Fruit fly (Drosophila melanogaster): ENCODE measurements around the gene CG45263.

CG45263 gene

dm6 chr3R:8517752-8518185 is 40.4 kb upstream of the CG45263 start, which contains the start of gene CG11737 (continued):
- TF ChIP-seq tna (GFP tag; IDR thresholded peaks at IDR 0.05; ENCODE audit: partially characterized antibody) (peak; percentile 62), HLH3B (GFP tag; IDR thresholded peaks at IDR 0.05) (no peak), Sox102F (GFP tag; optimal IDR thresholded peaks at IDR 0.05) (no peak), scrt (GFP tag; optimal IDR thresholded peaks at IDR 0.05) (peak; percentile 69), CG6654 (GFP tag; optimal IDR thresholded peaks at IDR 0.05) (no peak), kah (GFP tag; optimal IDR thresholded peaks at IDR 0.05) (peak; percentile 94), ato (GFP tag; IDR thresholded peaks at IDR 0.05; ENCODE audit: partially characterized antibody) (peak; percentile 68), so (GFP tag; IDR thresholded peaks at IDR 0.05) (0 out of 3 replicates have a peak, but pooled peaks have one; percentile 26), CG9437 (GFP tag; optimal IDR thresholded peaks at IDR 0.05) (no peak), prd (optimal IDR thresholded peaks at IDR 0.05) (no peak), prd (GFP tag; IDR thresholded peaks at IDR 0.05) (no peak), CG17912 (GFP tag; optimal IDR thresholded peaks at IDR 0.05) (no peak), CG17186 (GFP tag; optimal IDR thresholded peaks at IDR 0.05) (peak; percentile 81), ssp (GFP tag; IDR thresholded peaks at IDR 0.05) (no peak), knrl (GFP tag; IDR thresholded peaks at IDR 0.05; ENCODE audit: partially characterized antibody) (peak; percentile 46)

dm6 chr3R:8512922-8513321 is 35.5 kb upstream of the CG45263 start, which contains the start of gene Or85c:
Or85c (minus strand) TSS chr3R:8513022.
- TF ChIP-seq Ets65A (GFP tag) (peak; percentile 10), Ada2b (GFP tag; IDR thresholded peaks at IDR 0.05) (no peak)

dm6 chr3R:8511258-8511657 is 33.8 kb upstream of the CG45263 start, which contains the start of gene Or85b:
Or85b (minus strand) TSS chr3R:8511358.
- TF ChIP-seq odd (GFP tag; optimal IDR thresholded peaks at IDR 0.05) (no peak), CG13123 (GFP tag; optimal IDR thresholded peaks at IDR 0.05) (no peak), jigr1 (GFP tag; IDR thresholded peaks at IDR 0.05) (no peak), CG7786 (GFP tag; optimal IDR thresholded peaks at IDR 0.05) (no peak)

- TF ChIP-seq CTCF (GFP tag; optimal IDR thresholded peaks at IDR 0.05) (peak; percentile 74), pita (GFP tag; optimal IDR thresholded peaks at IDR 0.05) (no peak), CG5180 (GFP tag; optimal IDR thresholded peaks at IDR 0.05) (no peak)
Measured at dm6 chr3R:8484573-8484972, 7.2 kb upstream of the CG45263 start.

dm6 chr3R:8482881-8483280 is 5.5 kb upstream of the CG45263 start:
- TF ChIP-seq row (GFP tag; IDR thresholded peaks at IDR 0.05): peak; percentile 79
- peak; percentile 52 for TF ChIP-seq CG33213 (GFP tag; optimal IDR thresholded peaks at IDR 0.05)
- peak; percentile 64 for TF ChIP-seq scrt (GFP tag; optimal IDR thresholded peaks at IDR 0.05)
- peak; percentile 13 for TF ChIP-seq Ets97D (GFP tag; optimal IDR thresholded peaks at IDR 0.05)
- no peak for TF ChIP-seq CG16779 (GFP tag; IDR thresholded peaks at IDR 0.05)
- TF ChIP-seq Ets65A (GFP tag): peak; percentile 97
- TF ChIP-seq Dip3 (GFP tag; optimal IDR thresholded peaks at IDR 0.05): peak; percentile 49
- TF ChIP-seq CG8765 (GFP tag; IDR thresholded peaks at IDR 0.05): no peak
- TF ChIP-seq CG7928 (GFP tag; optimal IDR thresholded peaks at IDR 0.05): peak; percentile 34
- no peak for TF ChIP-seq CG6791 (GFP tag; IDR thresholded peaks at IDR 0.05; ENCODE audit: partially characterized antibody)
- TF ChIP-seq kni (GFP tag; optimal IDR thresholded peaks at IDR 0.05): no peak
- no peak for TF ChIP-seq pros (GFP tag; optimal IDR thresholded peaks at IDR 0.05)
- peak; percentile 73 for TF ChIP-seq fd96Cb (tag; optimal IDR thresholded peaks at IDR 0.05)
- TF ChIP-seq Nf-YA (GFP tag; IDR thresholded peaks at IDR 0.05): 0 out of 2 replicates have a peak, but pooled peaks have one; percentile 18
- peak; percentile 4 for TF ChIP-seq CG12299 (tag; optimal IDR thresholded peaks at IDR 0.05)
- peak; percentile 3 for TF ChIP-seq CG6654 (GFP tag; optimal IDR thresholded peaks at IDR 0.05)
- TF ChIP-seq CG2889 (GFP tag; IDR thresholded peaks at IDR 0.05): peak; percentile 56; the same call in 1 of the 3 replicates
- TF ChIP-seq CG13287 (GFP tag; IDR thresholded peaks at IDR 0.05; ENCODE audit: partially characterized antibody): no peak
- TF ChIP-seq ewg (GFP tag; optimal IDR thresholded peaks at IDR 0.05): peak; percentile 69
- TF ChIP-seq E2f1 (GFP tag; IDR thresholded peaks at IDR 0.05): peak; percentile 78
- no peak for TF ChIP-seq CG14965 (GFP tag; optimal IDR thresholded peaks at IDR 0.05; ENCODE audit: borderline replicate concordance)
- no peak for TF ChIP-seq fd64A (GFP tag; optimal IDR thresholded peaks at IDR 0.05)
- peak; percentile 53 for TF ChIP-seq ssp (GFP tag; IDR thresholded peaks at IDR 0.05)
- TF ChIP-seq CG10321 (GFP tag; IDR thresholded peaks at IDR 0.05): no peak
- peak; percentile 38 for TF ChIP-seq CG9876 (GFP tag; optimal IDR thresholded peaks at IDR 0.05)

Measured in whole organism, embryonic.